Fruit fly (Drosophila melanogaster) whole organism, embryonic: ENCODE measurements around the gene Cyp318a1.

Source experiments
- C15 ChIP-seq: fragments of 200-800 bp; sonication (Bioruptor generic); IDR thresholded peaks from 3 replicates; pipeline ENCODE4 v1.3.6; 2022; ENCODE audit warnings: missing biosample characterization, missing genetic modification characterization
- CG10321 ChIP-seq: fragments of 200-800 bp; sonication (Bioruptor generic); IDR thresholded peaks from 2 replicates; pipeline ENCODE4 v1.3.6; 2022; ENCODE audit warnings: missing biosample characterization, missing genetic modification characterization
- CG11723 ChIP-seq: fragments of 200-800 bp; sonication (Bioruptor generic); optimal IDR thresholded peaks from 2 replicates; lab custom pipeline; 2017; ENCODE audit warnings: missing biosample characterization, mild to moderate bottlenecking, missing genetic modification characterization
- CG12219 ChIP-seq: fragments of 200-800 bp; sonication (Bioruptor generic); optimal IDR thresholded peaks from 3 replicates; lab custom pipeline; 2018; ENCODE audit warnings: missing biosample characterization, mild to moderate bottlenecking, missing genetic modification characterization
- CG1233 ChIP-seq: fragments of 200-800 bp; sonication (Bioruptor generic); optimal IDR thresholded peaks from 4 replicates; lab custom pipeline; 2018; ENCODE audit warnings: missing biosample characterization, mild to moderate bottlenecking, missing genetic modification characterization
- CG13624 ChIP-seq: fragments of 200-800 bp; sonication (Bioruptor generic); optimal IDR thresholded peaks from 2 replicates; lab custom pipeline; 2016; ENCODE audit warnings: missing biosample characterization, missing genetic modification characterization
- CG14710 ChIP-seq: fragments of 200-800 bp; sonication (Bioruptor generic); optimal IDR thresholded peaks from 3 replicates; lab custom pipeline; 2019; ENCODE audit warnings: missing biosample characterization, mild to moderate bottlenecking, missing genetic modification characterization, moderate library complexity
- CG15479 ChIP-seq: fragments of 200-800 bp; sonication (Bioruptor generic); optimal IDR thresholded peaks from 3 replicates; lab custom pipeline; 2019; ENCODE audit warnings: missing biosample characterization, mild to moderate bottlenecking, missing genetic modification characterization, moderate library complexity
- CG17612 ChIP-seq: fragments of 200-800 bp; sonication (Bioruptor generic); IDR thresholded peaks from 2 replicates; pipeline ENCODE4 v1.3.6; 2022; ENCODE audit warnings: missing biosample characterization, missing genetic modification characterization
- CG31365 ChIP-seq: fragments of 200-800 bp; sonication (Bioruptor generic); optimal IDR thresholded peaks from 2 replicates; lab custom pipeline; 2018; ENCODE audit warnings: missing biosample characterization, mild to moderate bottlenecking, missing genetic modification characterization
- CG7963 ChIP-seq: fragments of 200-800 bp; sonication (Bioruptor generic); IDR thresholded peaks from 3 replicates; pipeline ENCODE4 v1.3.6; 2022; ENCODE audit warnings: missing biosample characterization, missing genetic modification characterization; ENCODE audit not compliant: partially characterized antibody
- CG8290 ChIP-seq, 3 experiments: fragments of 200-800 bp; sonication (Bioruptor generic); optimal IDR thresholded peaks; 2 replicates each; lab custom pipeline; 2016 to 2019; ENCODE audit warnings: missing biosample characterization in 3 of 3, missing genetic modification characterization in 3 of 3, mild to moderate bottlenecking in 2 of 3, moderate library complexity in 1 of 3
- CG9609 ChIP-seq: fragments of 200-800 bp; sonication (Bioruptor generic); optimal IDR thresholded peaks from 3 replicates; lab custom pipeline; 2016; ENCODE audit warnings: missing biosample characterization, missing genetic modification characterization
- CG9932 ChIP-seq: fragments of 200-800 bp; sonication (Bioruptor generic); IDR thresholded peaks from 2 replicates; pipeline ENCODE4 v1.3.6; 2022; ENCODE audit warnings: missing biosample characterization, missing genetic modification characterization
- Elba2 ChIP-seq: fragments of 200-800 bp; sonication (Bioruptor generic); optimal IDR thresholded peaks from 3 replicates; lab custom pipeline; 2016; ENCODE audit warnings: missing biosample characterization, missing genetic modification characterization
- Ets65A ChIP-seq: fragments of 200-800 bp; sonication (Bioruptor generic); peaks from one replicate; lab custom pipeline; 2016; ENCODE audit warnings: missing biosample characterization, missing genetic modification characterization
- Gsc ChIP-seq: fragments of 200-800 bp; sonication (Bioruptor generic); IDR thresholded peaks from 2 replicates; pipeline ENCODE4 v1.3.6; 2022; ENCODE audit warnings: missing biosample characterization, missing genetic modification characterization
- Hand ChIP-seq: fragments of 200-800 bp; sonication (Bioruptor generic); optimal IDR thresholded peaks from 2 replicates; lab custom pipeline; 2017; ENCODE audit warnings: mild to moderate bottlenecking, missing biosample characterization, missing genetic modification reagents, missing genetic modification characterization
- Hmr ChIP-seq: fragments of 200-800 bp; sonication (Bioruptor generic); optimal IDR thresholded peaks from 3 replicates; lab custom pipeline; 2017; ENCODE audit warnings: mild to moderate bottlenecking, missing biosample characterization, missing genetic modification reagents, missing genetic modification characterization
- Max ChIP-seq: fragments of 200-800 bp; sonication (Bioruptor generic); optimal IDR thresholded peaks from 2 replicates; lab custom pipeline; 2016; ENCODE audit warnings: missing biosample characterization, mild to moderate bottlenecking, missing genetic modification characterization
- Oaz ChIP-seq: fragments of 200-800 bp; sonication (Bioruptor generic); IDR thresholded peaks from 2 replicates; pipeline ENCODE4 v1.3.6; 2022; ENCODE audit warnings: missing biosample characterization, missing genetic modification characterization
- Trl ChIP-seq, 3 experiments: fragments of >200 bp in 2 of 3; fragments of 200-800 bp in 1 of 3; sonication (Bioruptor generic) in 1 of 3; optimal IDR thresholded peaks; 2 replicates in 1 of 3; 3 replicates in 2 of 3; lab custom pipeline; 2016 to 2017; ENCODE audit warnings: missing biosample characterization in 1 of 3, missing genetic modification characterization in 1 of 3
- Usf ChIP-seq: fragments of 200-800 bp; sonication (Bioruptor generic); optimal IDR thresholded peaks from 2 replicates; lab custom pipeline; 2017; ENCODE audit warnings: missing genotype, missing biosample characterization, missing genetic modification characterization
- az2 ChIP-seq: fragments of 200-800 bp; sonication (Bioruptor generic); optimal IDR thresholded peaks from 3 replicates; lab custom pipeline; 2016; ENCODE audit warnings: missing biosample characterization, missing genetic modification characterization
- chinmo ChIP-seq: fragments of 200-800 bp; sonication (Bioruptor generic); IDR thresholded peaks from 4 replicates; pipeline ENCODE4 v1.3.6; 2022; ENCODE audit warnings: missing biosample characterization, missing genetic modification characterization; ENCODE audit not compliant: partially characterized antibody
- chm ChIP-seq: fragments of 200-800 bp; sonication (Bioruptor generic); IDR thresholded peaks from 2 replicates; pipeline ENCODE4 v1.3.6; 2022; ENCODE audit warnings: missing biosample characterization, missing genetic modification characterization
- chn ChIP-seq: fragments of 200-800 bp; sonication (Bioruptor generic); optimal IDR thresholded peaks from 2 replicates; lab custom pipeline; 2016; ENCODE audit warnings: missing biosample characterization, missing genetic modification characterization
- corto ChIP-seq: fragments of 200-800 bp; sonication (Bioruptor generic); optimal IDR thresholded peaks from 2 replicates; lab custom pipeline; 2016; ENCODE audit warnings: missing biosample characterization, mild to moderate bottlenecking, missing genetic modification characterization, moderate library complexity
- dysf ChIP-seq: fragments of 200-800 bp; sonication (Bioruptor generic); IDR thresholded peaks from 3 replicates; pipeline ENCODE4 v1.3.6; 2022; ENCODE audit warnings: missing biosample characterization, missing genetic modification characterization
- ewg ChIP-seq: fragments of 200-800 bp; sonication (Bioruptor generic); optimal IDR thresholded peaks from 3 replicates; lab custom pipeline; 2017; ENCODE audit warnings: mild to moderate bottlenecking, missing biosample characterization, missing genetic modification reagents, missing genetic modification characterization
- gce ChIP-seq: fragments of 200-800 bp; sonication (Bioruptor generic); IDR thresholded peaks from 3 replicates; pipeline ENCODE4 v1.3.6; 2022; ENCODE audit warnings: missing biosample characterization, missing genetic modification characterization
- gcm2 ChIP-seq: fragments of 200-800 bp; sonication (Bioruptor generic); optimal IDR thresholded peaks from 2 replicates; lab custom pipeline; 2016; ENCODE audit warnings: missing biosample characterization, missing genetic modification characterization
- her ChIP-seq: fragments of 200-800 bp; sonication (Bioruptor generic); optimal IDR thresholded peaks from 2 replicates; lab custom pipeline; 2016; ENCODE audit warnings: missing biosample characterization, missing genetic modification characterization
- pzg ChIP-seq: fragments of 200-800 bp; sonication (Bioruptor generic); optimal IDR thresholded peaks from 3 replicates; lab custom pipeline; 2018; ENCODE audit warnings: missing biosample characterization, mild to moderate bottlenecking, missing genetic modification characterization, moderate library complexity
- scrt ChIP-seq: fragments of 200-800 bp; sonication (Bioruptor generic); optimal IDR thresholded peaks from 2 replicates; lab custom pipeline; 2018; ENCODE audit warnings: missing biosample characterization, mild to moderate bottlenecking, missing genetic modification characterization, moderate library complexity
- sd ChIP-seq: fragments of 200-800 bp; sonication (Bioruptor generic); optimal IDR thresholded peaks from 3 replicates; lab custom pipeline; 2018; ENCODE audit warnings: missing biosample characterization, mild to moderate bottlenecking, missing genetic modification characterization, moderate library complexity
- tll ChIP-seq, 2 experiments: fragments of 200-800 bp in 1 of 2; fragments of >200 bp in 1 of 2; sonication (Bioruptor generic) in 1 of 2; optimal IDR thresholded peaks; 2 replicates each; lab custom pipeline; 2017 to 2019; ENCODE audit warnings: missing biosample characterization in 2 of 2, missing genetic modification characterization in 2 of 2, mild to moderate bottlenecking in 1 of 2, moderate library complexity in 1 of 2
- unc-4 ChIP-seq: fragments of 200-800 bp; sonication (Bioruptor generic); IDR thresholded peaks from 2 replicates; pipeline ENCODE4 v1.3.6; 2022; ENCODE audit warnings: missing biosample characterization, missing genetic modification characterization; ENCODE audit not compliant: partially characterized antibody
- wor ChIP-seq: fragments of 200-800 bp; sonication (Bioruptor generic); IDR thresholded peaks from 2 replicates; pipeline ENCODE4 v1.3.6; 2022; ENCODE audit warnings: missing biosample characterization, missing genetic modification characterization
- zen ChIP-seq: fragments of 200-800 bp; sonication (Bioruptor generic); optimal IDR thresholded peaks from 3 replicates; lab custom pipeline; 2018; ENCODE audit warnings: missing biosample characterization, mild to moderate bottlenecking, missing genetic modification characterization, moderate library complexity
- zfh1 ChIP-seq: fragments of 200-800 bp; sonication (Bioruptor generic); IDR thresholded peaks from 3 replicates; pipeline ENCODE4 v1.3.6; 2022; ENCODE audit warnings: missing biosample characterization, missing genetic modification characterization

The Cyp318a1 gene

DNA sequence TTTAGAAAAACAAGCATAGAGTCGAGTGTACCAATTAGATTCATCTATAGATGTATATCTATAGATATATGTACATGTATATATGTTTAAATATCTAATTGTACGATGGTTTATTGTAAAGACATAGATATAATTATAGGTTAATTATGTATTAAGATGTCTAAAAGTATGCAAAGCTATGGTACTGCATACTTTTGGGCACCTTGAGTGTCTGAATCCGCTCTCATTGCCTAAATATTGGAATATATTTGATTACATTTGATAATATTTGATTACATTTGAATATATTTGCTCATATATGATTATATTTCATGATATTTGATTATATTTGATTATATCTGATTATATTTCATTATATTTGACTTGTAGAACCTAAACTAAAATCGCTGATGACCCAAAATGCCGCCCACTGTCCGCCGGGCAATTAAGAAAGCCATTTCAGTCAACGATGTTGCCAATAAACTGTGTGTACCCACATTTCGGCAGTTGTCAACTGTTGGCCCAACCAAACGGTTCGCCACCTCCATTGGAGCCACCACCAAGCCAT, at the start of gene Cyp318a1:
Gene Cyp318a1, plus strand, starts transcription at position 497 of the 547 bp plus-strand sequence.
- TF ChIP-seq dysf (GFP tag; lab: Robert Waterston, UW) (no peak), CG9932 (GFP tag; lab: Robert Waterston, UW) (no peak), CG8290 (GFP tag; optimal IDR thresholded peaks at IDR 0.05; lab: Kevin White, UChicago) (peak; percentile 78), CG8290 (tag; optimal IDR thresholded peaks at IDR 0.05; lab: Kevin White, UChicago) (peak in 1 of 2 experiments; percentile 84), CG17612 (GFP tag; lab: Robert Waterston, UW) (peak; percentile 65; the same call in 1 of the 2 replicates), Trl (optimal IDR thresholded peaks at IDR 0.05; lab: Kevin White, UChicago) (no peak), Trl (GFP tag; optimal IDR thresholded peaks at IDR 0.05; lab: Kevin White, UChicago) (no peak)

dm6 chrX:11983838-11984237, 48.6 kb upstream of the Cyp318a1 start:
- no peak for TF ChIP-seq CG7963 (GFP tag; lab: Robert Waterston, UW)
- TF ChIP-seq CG10321 (GFP tag; lab: Robert Waterston, UW) = no peak
- peak; percentile 25 for TF ChIP-seq pzg (GFP tag; lab: Kevin White, UChicago)
- TF ChIP-seq CG14710 = peak; percentile 82
- TF ChIP-seq Ets65A = peak; percentile 22
- peak; percentile 97 for TF ChIP-seq ewg (GFP tag; lab: Kevin White, UChicago)

dm6 chrX:11984987-11985386, 47.4 kb upstream of the Cyp318a1 start, which contains the start of gene cac:
Gene cac, minus strand, starts transcription at chrX:11985087.
- TF ChIP-seq sd (tag; lab: Kevin White, UChicago) (no peak), zfh1 (no peak)

DNA sequence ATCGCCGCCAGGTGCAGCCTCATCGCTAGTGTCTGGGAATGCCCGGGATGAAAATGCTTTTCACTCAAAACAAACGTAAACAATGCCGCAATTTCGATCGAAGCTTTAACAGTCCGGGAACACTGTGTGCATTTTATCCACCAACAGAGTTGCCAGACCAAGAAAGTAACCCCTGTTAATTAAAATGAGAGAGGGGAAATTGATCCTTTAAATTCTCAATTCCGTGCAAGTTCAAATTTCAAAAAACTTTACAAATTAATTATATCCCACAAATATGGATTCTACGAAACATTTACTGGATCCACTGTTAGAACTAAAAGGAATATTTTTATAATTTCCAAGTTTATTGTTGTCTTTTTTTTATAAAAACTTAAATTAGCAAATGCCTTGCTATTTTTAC, 44.8 kb upstream of the Cyp318a1 start, which contains the start of gene gd:
Gene gd, minus strand, starts transcription at position 101 of the 400 bp plus-strand sequence.
- TF ChIP-seq az2 (GFP tag; lab: Kevin White, UChicago) (no peak), Max (GFP tag; lab: Kevin White, UChicago) (no peak)
- TF ChIP-seq, all 482 proteins: peak for 0

dm6 chrX:11988912-11989311, 43.5 kb upstream of the Cyp318a1 start, which contains the start of gene tsg:
Gene tsg, minus strand, starts transcription at chrX:11988948.
- TF ChIP-seq chn (GFP tag; lab: Kevin White, UChicago) (no peak), CG15479 (GFP tag; lab: Kevin White, UChicago) (peak; percentile 52), Elba2 (GFP tag; lab: Kevin White, UChicago) (peak; percentile 26), Hmr (GFP tag; lab: Kevin White, UChicago) (no peak), wor (no peak), zen (tag; lab: Kevin White, UChicago) (peak; percentile 88), CG8290 (GFP tag; optimal IDR thresholded peaks at IDR 0.05; lab: Kevin White, UChicago) (no peak), CG8290 (tag; optimal IDR thresholded peaks at IDR 0.05; lab: Kevin White, UChicago) (no peak), CG9609 (no peak), gce (no peak), Gsc (GFP tag; lab: Robert Waterston, UW) (no peak), CG1233 (GFP tag; lab: Kevin White, UChicago) (no peak), gcm2 (GFP tag; lab: Kevin White, UChicago) (no peak), unc-4 (GFP tag; lab: Robert Waterston, UW) (no peak), Oaz (no peak), Usf (no peak), chm (no peak), scrt (no peak), Hand (GFP tag; lab: Kevin White, UChicago) (no peak), corto (GFP tag; lab: Kevin White, UChicago) (no peak), chinmo (GFP tag; lab: Robert Waterston, UW) (no peak), tll (GFP tag; optimal IDR thresholded peaks at IDR 0.05; lab: Kevin White, UChicago) (peak in 1 of 2 experiments; percentile 79), CG11723 (GFP tag; lab: Kevin White, UChicago) (no peak), CG12219 (no peak), her (no peak), CG13624 (GFP tag; lab: Kevin White, UChicago) (no peak), CG7963 (GFP tag; lab: Robert Waterston, UW) (no peak), CG31365 (tag; lab: Kevin White, UChicago) (no peak), C15 (GFP tag; lab: Robert Waterston, UW) (no peak)
